Worm (Caenorhabditis elegans) whole organism, late embryonic: ENCODE data around the gene fbxb-104.
A peak's percentile ranks its signal among the peaks of the same experiment; 100 is the strongest.
"Not testable (repeated sequence)": the region's sequence is repeated elsewhere in the genome, so short reads cannot be mapped to it uniquely, and the experiment has no call there.

Experiments
- C08G9.2 ChIP-seq: sonication (generic microtip); optimal IDR thresholded peaks from 2 replicates; lab custom pipeline; 2016; ENCODE audit warnings: mild to moderate bottlenecking, missing genetic modification characterization, moderate library complexity, missing compliant biosample characterization
- K09A11.1 ChIP-seq: sonication (generic microtip); optimal IDR thresholded peaks from 2 replicates; lab custom pipeline; 2017; ENCODE audit warnings: antibody characterized with exemption, mild to moderate bottlenecking, missing genetic modification characterization, missing compliant biosample characterization; ENCODE audit not compliant: insufficient read depth
- ahr-1 ChIP-seq: sonication (generic microtip); optimal IDR thresholded peaks from 2 replicates; lab custom pipeline; 2016; ENCODE audit warnings: missing genetic modification characterization, missing compliant biosample characterization
- ceh-19 ChIP-seq: fragments of 200-800 bp; sonication (Bioruptor generic); optimal IDR thresholded peaks from 2 replicates; lab custom pipeline; 2018; ENCODE audit warnings: mild to moderate bottlenecking, missing genetic modification characterization, missing compliant biosample characterization
- ceh-2 ChIP-seq: sonication (generic microtip); optimal IDR thresholded peaks from 2 replicates; lab custom pipeline; 2016; ENCODE audit warnings: missing genotype, missing genetic modification characterization, missing compliant biosample characterization
- ceh-30 ChIP-seq: fragments of 150-350 bp; optimal IDR thresholded peaks from 2 replicates; lab custom pipeline; 2014; ENCODE audit warnings: missing biosample characterization, missing genetic modification characterization
- ceh-34 ChIP-seq: sonication (generic microtip); optimal IDR thresholded peaks from 2 replicates; lab custom pipeline; 2016; ENCODE audit warnings: mild to moderate bottlenecking, missing genetic modification characterization, missing compliant biosample characterization
- ceh-45 ChIP-seq: fragments of 200-800 bp; sonication (Bioruptor generic); IDR thresholded peaks from 2 replicates; pipeline ENCODE4 v1.3.6; 2022; ENCODE audit warnings: missing genetic modification reagents, missing genetic modification characterization, missing compliant biosample characterization
- ceh-9 ChIP-seq: sonication (generic microtip); optimal IDR thresholded peaks from 2 replicates; lab custom pipeline; 2016; ENCODE audit warnings: mild to moderate bottlenecking, missing genetic modification characterization, inconsistent platforms, missing compliant biosample characterization
- dmd-4 ChIP-seq: sonication (generic microtip); optimal IDR thresholded peaks from 2 replicates; lab custom pipeline; 2016; ENCODE audit warnings: borderline replicate concordance, missing genetic modification characterization, missing compliant biosample characterization
- elt-2 ChIP-seq: sonication (generic microtip); optimal IDR thresholded peaks from 2 replicates; lab custom pipeline; 2016; ENCODE audit warnings: missing genetic modification reagents, missing genetic modification characterization, missing compliant biosample characterization
- elt-4 ChIP-seq: sonication (generic microtip); optimal IDR thresholded peaks from 2 replicates; lab custom pipeline; 2016; ENCODE audit warnings: missing genetic modification characterization, missing compliant biosample characterization
- ets-4 ChIP-seq: sonication (generic microtip); optimal IDR thresholded peaks from 2 replicates; lab custom pipeline; 2016; ENCODE audit warnings: missing genetic modification characterization, missing compliant biosample characterization
- fax-1 ChIP-seq: sonication (generic microtip); optimal IDR thresholded peaks from 2 replicates; lab custom pipeline; 2016; ENCODE audit warnings: missing genotype, missing genetic modification characterization, missing compliant biosample characterization
- gmeb-2 ChIP-seq: sonication (generic microtip); optimal IDR thresholded peaks from 2 replicates; lab custom pipeline; 2016; ENCODE audit warnings: missing genetic modification characterization, inconsistent platforms, missing compliant biosample characterization
- hlh-15 ChIP-seq: sonication (generic microtip); optimal IDR thresholded peaks from 2 replicates; lab custom pipeline; 2016; ENCODE audit warnings: missing genetic modification characterization, missing compliant biosample characterization
- hlh-30 ChIP-seq: sonication (generic microtip); optimal IDR thresholded peaks from 2 replicates; lab custom pipeline; 2017; ENCODE audit warnings: antibody characterized with exemption, missing genetic modification characterization, missing compliant biosample characterization; ENCODE audit not compliant: insufficient read depth
- hlh-8 ChIP-seq: sonication (generic microtip); optimal IDR thresholded peaks from 2 replicates; lab custom pipeline; 2016; ENCODE audit warnings: missing genotype, missing genetic modification characterization, missing compliant biosample characterization
- mec-3 ChIP-seq: sonication (generic microtip); optimal IDR thresholded peaks from 2 replicates; lab custom pipeline; 2016; ENCODE audit warnings: borderline replicate concordance, missing genetic modification characterization, missing compliant biosample characterization
- nfya-1 ChIP-seq: sonication (generic microtip); optimal IDR thresholded peaks from 2 replicates; lab custom pipeline; 2017; ENCODE audit warnings: missing genetic modification characterization, mild to moderate bottlenecking, missing compliant biosample characterization, antibody characterized with exemption, moderate library complexity
- nhr-232 ChIP-seq: sonication (generic microtip); optimal IDR thresholded peaks from 2 replicates; lab custom pipeline; 2016; ENCODE audit warnings: missing genetic modification characterization, missing compliant biosample characterization
- npax-4 ChIP-seq: sonication (generic microtip); optimal IDR thresholded peaks from 2 replicates; lab custom pipeline; 2016; ENCODE audit warnings: missing genetic modification characterization, missing compliant biosample characterization
- odd-2 ChIP-seq: sonication (generic microtip); optimal IDR thresholded peaks from 2 replicates; lab custom pipeline; 2017; ENCODE audit warnings: antibody characterized with exemption, mild to moderate bottlenecking, missing genetic modification characterization, missing compliant biosample characterization
- pqm-1 ChIP-seq: sonication (generic microtip); optimal IDR thresholded peaks from 2 replicates; lab custom pipeline; 2016; ENCODE audit warnings: missing genetic modification characterization, missing compliant biosample characterization
- ref-2 ChIP-seq: sonication (generic microtip); optimal IDR thresholded peaks from 2 replicates; lab custom pipeline; 2016; ENCODE audit warnings: missing genetic modification characterization, missing compliant biosample characterization
- rnt-1 ChIP-seq: sonication (generic microtip); optimal IDR thresholded peaks from 2 replicates; lab custom pipeline; 2016; ENCODE audit warnings: missing genetic modification characterization, missing compliant biosample characterization
- syd-9 ChIP-seq: sonication (generic microtip); optimal IDR thresholded peaks from 2 replicates; lab custom pipeline; 2016; ENCODE audit warnings: mild to moderate bottlenecking, missing genetic modification characterization, moderate library complexity, missing compliant biosample characterization
- tbx-2 ChIP-seq: sonication (generic microtip); optimal IDR thresholded peaks from 2 replicates; lab custom pipeline; 2016; ENCODE audit warnings: missing genetic modification characterization, missing compliant biosample characterization
- tbx-7 ChIP-seq: sonication (generic microtip); optimal IDR thresholded peaks from 2 replicates; lab custom pipeline; 2016; ENCODE audit warnings: missing genotype, missing genetic modification characterization, missing compliant biosample characterization
- ttx-3 ChIP-seq: sonication (generic microtip); optimal IDR thresholded peaks from 2 replicates; lab custom pipeline; 2016; ENCODE audit warnings: missing genetic modification reagents, missing genetic modification characterization, missing compliant biosample characterization
- unc-3 ChIP-seq, 2 experiments: fragments of 200-800 bp in 1 of 2; sonication (Bioruptor generic) in 1 of 2; sonication (generic microtip) in 1 of 2; conservative IDR thresholded peaks in 1 of 2; optimal IDR thresholded peaks in 1 of 2; 2 replicates each; pipeline versions ENCODE4 v1.3.6 to Lab custom; 2016 to 2022; ENCODE audit warnings: missing compliant biosample characterization in 2 of 2, missing genetic modification characterization in 2 of 2, missing genetic modification reagents in 1 of 2
- unc-42 ChIP-seq: sonication (generic microtip); optimal IDR thresholded peaks from 2 replicates; lab custom pipeline; 2016; ENCODE audit warnings: missing genotype, missing genetic modification characterization, missing compliant biosample characterization
- unc-55 ChIP-seq: sonication (generic microtip); optimal IDR thresholded peaks from 2 replicates; lab custom pipeline; 2017; ENCODE audit warnings: missing biosample characterization, missing genetic modification reagents, missing genetic modification characterization
- unc-86 ChIP-seq: sonication (generic microtip); optimal IDR thresholded peaks from 2 replicates; lab custom pipeline; 2016; ENCODE audit warnings: missing genetic modification characterization, missing compliant biosample characterization
- zip-5 ChIP-seq: sonication (generic microtip); optimal IDR thresholded peaks from 2 replicates; lab custom pipeline; 2016; ENCODE audit warnings: missing genetic modification characterization, missing compliant biosample characterization
- ztf-16 ChIP-seq: sonication (generic microtip); optimal IDR thresholded peaks from 2 replicates; lab custom pipeline; 2017; ENCODE audit warnings: missing genetic modification characterization, missing compliant biosample characterization

fbxb-104 gene

DNA sequence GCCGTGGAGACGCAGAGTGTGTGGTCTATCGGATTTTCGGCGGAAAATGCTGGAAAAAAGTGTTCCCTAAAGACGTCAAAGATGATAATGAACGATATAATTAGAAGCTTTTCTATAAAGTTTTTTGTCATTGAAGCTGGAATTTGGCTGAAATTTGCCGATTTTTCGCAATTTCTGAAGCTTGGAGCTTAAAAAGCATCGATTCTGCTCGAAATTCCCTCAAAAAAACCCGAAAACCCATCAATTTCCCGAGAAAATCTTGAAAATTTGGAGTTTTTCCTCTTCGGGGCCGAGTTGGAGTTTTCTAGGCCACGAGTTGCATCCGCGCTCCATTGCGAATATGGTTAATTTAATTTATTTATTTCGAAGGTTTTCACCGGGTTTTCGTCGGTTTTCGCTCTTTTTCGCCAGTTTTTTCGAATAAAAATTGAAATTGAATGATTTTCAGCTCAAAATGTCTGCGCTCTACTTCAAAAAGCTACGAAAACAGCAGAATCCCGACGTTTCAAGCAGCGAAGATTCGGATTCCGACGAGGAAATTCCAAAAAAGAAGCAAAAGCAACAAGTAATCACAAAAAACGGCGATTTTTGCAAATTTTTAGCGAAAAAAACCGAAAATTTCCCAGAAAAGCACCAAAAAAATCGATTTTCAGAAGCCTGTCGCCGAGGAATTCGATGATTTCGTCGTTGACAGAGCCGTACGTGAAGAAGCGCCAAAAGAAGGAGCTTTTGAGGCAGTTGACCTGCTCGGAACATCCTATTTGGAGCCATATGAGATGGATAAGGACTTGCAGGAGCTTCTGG is 25.7 kb upstream of the fbxb-104 start, which contains the start of the genes col-71 and Y49F6B.2 (continued):
- peak; percentile 73 for TF ChIP-seq rnt-1 (tag; lab: Kevin White, UChicago)
- peak; percentile 86 for TF ChIP-seq mec-3 (tag; lab: Kevin White, UChicago)
- peak; percentile 48 for TF ChIP-seq ztf-16
- peak; percentile 88 for TF ChIP-seq ets-4 (tag; lab: Kevin White, UChicago)
- TF ChIP-seq zip-5 (tag; lab: Kevin White, UChicago) = peak; percentile 83
- no peak for TF ChIP-seq nhr-232 (tag; lab: Kevin White, UChicago)
- TF ChIP-seq hlh-8 (tag; lab: Kevin White, UChicago) = peak; percentile 60
- TF ChIP-seq ahr-1 (tag; lab: Kevin White, UChicago) = peak; percentile 58
- TF ChIP-seq ceh-2 = peak; percentile 86
- no peak for TF ChIP-seq hlh-30 (tag; lab: Kevin White, UChicago)
- no peak for TF ChIP-seq ceh-9 (tag; lab: Kevin White, UChicago)
- no peak for TF ChIP-seq syd-9 (tag; lab: Kevin White, UChicago)
- no peak for TF ChIP-seq K09A11.1
- TF ChIP-seq unc-86 (tag; lab: Kevin White, UChicago) = peak; percentile 34
- no peak for TF ChIP-seq unc-55
- TF ChIP-seq unc-42 (tag; lab: Kevin White, UChicago) = peak; percentile 100
- no peak for TF ChIP-seq npax-4 (tag; lab: Kevin White, UChicago)

DNA sequence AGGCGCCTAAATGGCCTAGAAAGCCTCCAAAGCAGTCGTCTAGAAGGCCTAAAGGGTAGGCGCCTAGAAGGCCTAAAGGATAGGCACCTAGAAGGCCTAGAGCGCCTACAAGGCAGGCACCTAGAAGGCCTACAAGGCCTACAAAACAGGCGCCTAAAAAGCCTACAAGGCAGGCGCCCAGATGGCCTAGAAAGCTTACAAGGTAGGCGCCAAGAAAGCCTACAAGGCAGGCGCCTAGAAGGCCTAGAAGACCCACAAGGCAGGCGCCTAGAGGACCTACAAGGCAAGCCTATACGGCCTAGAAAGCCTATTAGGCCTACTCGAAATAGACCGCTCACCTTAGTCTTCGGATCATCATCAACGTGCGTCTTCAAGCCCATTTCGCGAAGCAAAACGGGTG is 24.9 kb upstream of the fbxb-104 start:
- TF ChIP-seq ceh-45 = 0 out of 2 replicates have a peak, but pooled peaks have one; percentile 6
- TF ChIP-seq syd-9 (tag; lab: Kevin White, UChicago) = no peak
- TF ChIP-seq, all 69 proteins: peak for 1

ce11 chrII:3500373-3500772 is 23.3 kb upstream of the fbxb-104 start:
- TF ChIP-seq C08G9.2 (peak; percentile 14), ceh-30 (tag; lab: Kevin White, UChicago) (no peak)

- TF ChIP-seq pqm-1 (tag; lab: Kevin White, UChicago) = no peak
- TF ChIP-seq elt-2 (tag; lab: Kevin White, UChicago) = peak; percentile 35
- no peak for TF ChIP-seq npax-4 (tag; lab: Kevin White, UChicago)
- TF ChIP-seq odd-2 (tag; lab: Kevin White, UChicago) = no peak
Observed at ce11 chrII:3499386-3499785, 22.3 kb upstream of the fbxb-104 start, which contains the start of gene Y49F6B.9. TSS of gene Y49F6B.9 (minus strand) at chrII:3499387.

DNA sequence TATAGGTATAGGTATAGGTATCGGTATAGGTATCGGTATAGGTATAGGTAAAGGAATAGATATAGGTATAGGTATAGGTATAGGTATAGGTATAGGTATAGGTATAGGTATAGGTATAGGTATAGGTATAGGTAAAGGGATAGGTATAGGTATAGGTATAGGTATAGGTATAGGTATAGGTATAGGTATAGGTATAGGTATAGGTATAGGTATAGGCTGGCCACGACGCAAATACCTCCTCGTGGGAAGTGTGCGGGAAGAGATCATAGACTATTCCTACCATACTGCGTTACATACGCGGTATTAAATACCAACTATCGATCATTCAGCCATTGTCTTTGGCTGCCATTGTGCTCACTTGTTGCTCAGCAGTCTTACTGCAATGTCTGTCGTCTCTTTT is 13.7 kb upstream of the fbxb-104 start, which contains the start of gene fbxb-112:
TSS of gene fbxb-112 (plus strand) at position 301 of the 400 bp plus-strand sequence.
- not testable (repeated sequence) for TF ChIP-seq syd-9 (tag; lab: Kevin White, UChicago); ceh-19 (GFP tag; lab: Kevin White, UChicago); fax-1 (tag; lab: Kevin White, UChicago)

ce11 chrII:3482231-3482630 is 5.2 kb upstream of the fbxb-104 start, which contains the start of gene smu-2:
TSS of gene smu-2 (plus strand) at chrII:3482408.
- no peak for TF ChIP-seq nhr-232 (tag; lab: Kevin White, UChicago)
- TF ChIP-seq tbx-2 (tag; lab: Kevin White, UChicago) = peak; percentile 81
- peak; percentile 35 for TF ChIP-seq rnt-1 (tag; lab: Kevin White, UChicago)
- peak; percentile 42 for TF ChIP-seq hlh-8 (tag; lab: Kevin White, UChicago)
- TF ChIP-seq ref-2 (tag; lab: Kevin White, UChicago) = peak; percentile 59
- no peak for TF ChIP-seq elt-4 (tag; lab: Kevin White, UChicago)
- no peak for TF ChIP-seq odd-2 (tag; lab: Kevin White, UChicago)
- peak; percentile 50; the same call in 1 of the 2 replicates for TF ChIP-seq ceh-45
- TF ChIP-seq hlh-30 (tag; lab: Kevin White, UChicago) = no peak
- peak; percentile 92 for TF ChIP-seq ceh-2
- TF ChIP-seq mec-3 (tag; lab: Kevin White, UChicago) = peak; percentile 73
- 0 out of 2 replicates have a peak, but pooled peaks have one; percentile 9 for TF ChIP-seq unc-3 (GFP tag; conservative IDR thresholded peaks at IDR 0.05; lab: Robert Waterston, UW)
- TF ChIP-seq unc-3 (tag; optimal IDR thresholded peaks at IDR 0.05; lab: Kevin White, UChicago) = no peak
- peak; percentile 40 for TF ChIP-seq ahr-1 (tag; lab: Kevin White, UChicago)
- peak; percentile 84 for TF ChIP-seq tbx-7
- TF ChIP-seq elt-2 (tag; lab: Kevin White, UChicago) = peak; percentile 72
- TF ChIP-seq ttx-3 (tag; lab: Kevin White, UChicago) = peak; percentile 41
- peak; percentile 91 for TF ChIP-seq C08G9.2
- TF ChIP-seq ceh-34 = peak; percentile 46
- TF ChIP-seq hlh-15 (tag; lab: Kevin White, UChicago) = peak; percentile 34
- TF ChIP-seq dmd-4 = no peak
- TF ChIP-seq unc-42 (tag; lab: Kevin White, UChicago) = peak; percentile 98
- peak; percentile 33 for TF ChIP-seq nfya-1 (tag; lab: Kevin White, UChicago)
- TF ChIP-seq gmeb-2 (tag; lab: Kevin White, UChicago) = no peak
- TF ChIP-seq pqm-1 (tag; lab: Kevin White, UChicago) = peak; percentile 52
